Comparison of ENCODE assay signal across 4 fruit fly cellular contexts in the genomic region with DNA sequence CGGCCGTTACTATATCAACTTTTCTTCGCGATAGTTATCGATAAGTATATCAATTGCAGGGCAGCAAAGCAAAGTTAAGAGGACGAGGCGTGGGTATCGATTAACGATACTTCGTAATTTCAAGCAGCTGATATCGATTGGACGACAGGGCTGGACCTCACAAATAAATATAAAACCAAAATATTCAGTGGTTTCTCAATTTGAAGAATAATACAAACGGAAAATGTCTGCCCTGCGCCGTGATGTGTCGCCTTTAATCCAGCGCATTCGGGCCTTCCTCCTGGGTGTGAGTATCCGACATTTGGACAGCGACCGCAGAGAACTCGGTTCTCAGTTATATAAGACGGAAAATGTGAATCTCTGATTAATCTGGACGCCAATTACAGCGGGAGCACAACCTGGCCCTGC.
A peak's percentile ranks its signal among the peaks of the same experiment; 100 is the strongest.
TF ChIP-seq lines count a peak whose summit lies in the region.

A gene (plus strand): TSS at position 107 of the 408 bp plus-strand sequence.

- peak; percentile 5 for TF ChIP-seq CTCF in whole organism, embryonic (GFP tag; optimal IDR thresholded peaks at IDR 0.05; lab: Kevin White, UChicago)

TF ChIP-seq in whole organism, adult, 20 proteins besides CTCF, POLR2A, EP300 and RAD21:
- TF ChIP-seq kay (GFP tag; lab: Kevin White, UChicago; ENCODE audit: borderline replicate concordance) = no peak
- peak; percentile 58 for TF ChIP-seq bab1 (GFP tag; optimal IDR thresholded peaks at IDR 0.05; lab: Kevin White, UChicago)
- peak; percentile 49 for TF ChIP-seq Mnt (GFP tag; optimal IDR thresholded peaks at IDR 0.05; lab: Kevin White, UChicago)
- no peak for TF ChIP-seq CG12768 (GFP tag; optimal IDR thresholded peaks at IDR 0.05; lab: Kevin White, UChicago)
- TF ChIP-seq cnc (optimal IDR thresholded peaks at IDR 0.05; lab: Kevin White, UChicago) = no peak
- TF ChIP-seq CG7101 (tag; optimal IDR thresholded peaks at IDR 0.05; lab: Kevin White, UChicago) = peak; percentile 13
- TF ChIP-seq pad (GFP tag; optimal IDR thresholded peaks at IDR 0.05; lab: Kevin White, UChicago) = no peak
- TF ChIP-seq toe (GFP tag; optimal IDR thresholded peaks at IDR 0.05; lab: Kevin White, UChicago) = no peak
- no peak for TF ChIP-seq tj (GFP tag; optimal IDR thresholded peaks at IDR 0.05; lab: Kevin White, UChicago)
- peak; percentile 19 for TF ChIP-seq CG11617 (GFP tag; optimal IDR thresholded peaks at IDR 0.05; lab: Kevin White, UChicago)
- peak; percentile 0 for TF ChIP-seq CG14711 (tag; optimal IDR thresholded peaks at IDR 0.05; lab: Kevin White, UChicago)
- TF ChIP-seq CG7045 (GFP tag; optimal IDR thresholded peaks at IDR 0.05; lab: Kevin White, UChicago) = no peak
- no peak for TF ChIP-seq Clk (GFP tag; optimal IDR thresholded peaks at IDR 0.05; lab: Kevin White, UChicago)
- no peak for TF ChIP-seq CG5204 (GFP tag; optimal IDR thresholded peaks at IDR 0.05; lab: Kevin White, UChicago)

TF ChIP-seq in whole organism, embryonic, 481 proteins besides CTCF, POLR2A, EP300 and RAD21 (continues in another document):
- TF ChIP-seq Hr3 (GFP tag; optimal IDR thresholded peaks at IDR 0.05; lab: Kevin White, UChicago) = no peak
- no peak for TF ChIP-seq wor (GFP tag; IDR thresholded peaks at IDR 0.05; lab: Robert Waterston, UW)
- no peak for TF ChIP-seq jumu (GFP tag; optimal IDR thresholded peaks at IDR 0.05; lab: Kevin White, UChicago)
- no peak for TF ChIP-seq CG8924 (tag; optimal IDR thresholded peaks at IDR 0.05; lab: Kevin White, UChicago)
- peak; percentile 83 for TF ChIP-seq CG2129 (GFP tag; IDR thresholded peaks at IDR 0.05; lab: Robert Waterston, UW; ENCODE audit: partially characterized antibody)
- TF ChIP-seq CG2889 (GFP tag; IDR thresholded peaks at IDR 0.05; lab: Robert Waterston, UW) = no peak
- TF ChIP-seq CG14710 (tag; optimal IDR thresholded peaks at IDR 0.05; lab: Kevin White, UChicago) = peak; percentile 43
- TF ChIP-seq CG30403 (GFP tag; optimal IDR thresholded peaks at IDR 0.05; lab: Kevin White, UChicago) = no peak
- TF ChIP-seq Sry-δ (GFP tag; optimal IDR thresholded peaks at IDR 0.05; lab: Kevin White, UChicago) = peak; percentile 77
- no peak for TF ChIP-seq CG4360 (GFP tag; IDR thresholded peaks at IDR 0.05; lab: Robert Waterston, UW)
- no peak for TF ChIP-seq Max (GFP tag; optimal IDR thresholded peaks at IDR 0.05; lab: Kevin White, UChicago)
- no peak for TF ChIP-seq ERR (GFP tag; optimal IDR thresholded peaks at IDR 0.05; lab: Kevin White, UChicago)
- no peak for TF ChIP-seq CG7987 (GFP tag; optimal IDR thresholded peaks at IDR 0.05; lab: Kevin White, UChicago)
- TF ChIP-seq sd (tag; optimal IDR thresholded peaks at IDR 0.05; lab: Kevin White, UChicago) = no peak
- no peak for TF ChIP-seq Usf (GFP tag; optimal IDR thresholded peaks at IDR 0.05; lab: Kevin White, UChicago)
- TF ChIP-seq B-H1 (GFP tag; IDR thresholded peaks at IDR 0.05; lab: Robert Waterston, UW) = no peak
- TF ChIP-seq Med (GFP tag; lab: Kevin White, UChicago) = peak; percentile 61
- no peak for TF ChIP-seq CG10959 (GFP tag; IDR thresholded peaks at IDR 0.05; lab: Robert Waterston, UW)
- TF ChIP-seq CG15479 (GFP tag; optimal IDR thresholded peaks at IDR 0.05; lab: Kevin White, UChicago) = no peak
- no peak for TF ChIP-seq Atf3 (GFP tag; optimal IDR thresholded peaks at IDR 0.05; lab: Kevin White, UChicago)
- no peak for TF ChIP-seq sisA (GFP tag; IDR thresholded peaks at IDR 0.05; lab: Robert Waterston, UW)
- no peak for TF ChIP-seq bab2 (GFP tag; optimal IDR thresholded peaks at IDR 0.05; lab: Kevin White, UChicago)
- TF ChIP-seq gcm2 (GFP tag; optimal IDR thresholded peaks at IDR 0.05; lab: Kevin White, UChicago) = no peak
- TF ChIP-seq Dp (GFP tag; optimal IDR thresholded peaks at IDR 0.05; lab: Kevin White, UChicago) = peak; percentile 67
- TF ChIP-seq pfk (GFP tag; optimal IDR thresholded peaks at IDR 0.05; lab: Kevin White, UChicago) = no peak
- TF ChIP-seq dysf (GFP tag; IDR thresholded peaks at IDR 0.05; lab: Robert Waterston, UW) = no peak

TF ChIP-seq in whole organism, prepupa, 60 proteins besides CTCF, POLR2A, EP300 and RAD21:
- TF ChIP-seq CG32006 (GFP tag; optimal IDR thresholded peaks at IDR 0.05; lab: Kevin White, UChicago) (no peak), esn (GFP tag; optimal IDR thresholded peaks at IDR 0.05; lab: Kevin White, UChicago) (peak; percentile 23)
TF ChIP-seq in whole organism, prepupa: peak in this region for 1.

TF ChIP-seq in whole organism, pupa, 21 proteins besides CTCF, POLR2A, EP300 and RAD21:
- 0 out of 3 replicates have a peak, but pooled peaks have one; percentile 18 for TF ChIP-seq CG4496 (GFP tag; IDR thresholded peaks at IDR 0.05; lab: Robert Waterston, UW)
- no peak for TF ChIP-seq CG8159 (tag; optimal IDR thresholded peaks at IDR 0.05; lab: Kevin White, UChicago)
